Fruit fly (Drosophila melanogaster) whole organism, pupa: ENCODE measurements around the gene Prp5.
A peak's percentile ranks its signal among the peaks of the same experiment; 100 is the strongest.

Experiments used
- CG10348 ChIP-seq: fragments of 200-800 bp; sonication (Bioruptor generic); IDR thresholded peaks from 2 replicates; pipeline ENCODE4 v1.3.6; 2022; ENCODE audit warnings: missing biosample characterization, missing genetic modification characterization
- CG12605 ChIP-seq: fragments of 200-800 bp; sonication (Bioruptor generic); IDR thresholded peaks from 2 replicates; pipeline ENCODE4 v1.3.6; 2022; ENCODE audit warnings: missing biosample characterization, missing genetic modification characterization
- CG13204 ChIP-seq: fragments of 200-800 bp; sonication (Bioruptor generic); optimal IDR thresholded peaks from 2 replicates; lab custom pipeline; 2018; ENCODE audit warnings: missing biosample characterization, mild to moderate bottlenecking, missing genetic modification characterization, moderate library complexity
- CG14655 ChIP-seq: fragments of 200-800 bp; sonication (Bioruptor generic); optimal IDR thresholded peaks from 3 replicates; lab custom pipeline; 2017; ENCODE audit warnings: mild to moderate bottlenecking, missing biosample characterization, missing genetic modification reagents, missing genetic modification characterization
- CG15710 ChIP-seq: fragments of 200-800 bp; sonication (Bioruptor generic); optimal IDR thresholded peaks from 2 replicates; lab custom pipeline; 2018; ENCODE audit warnings: missing biosample characterization, mild to moderate bottlenecking, missing genetic modification characterization, moderate library complexity
- CG17806 ChIP-seq: fragments of 200-800 bp; sonication (Bioruptor generic); optimal IDR thresholded peaks from 2 replicates; lab custom pipeline; 2018; ENCODE audit warnings: missing biosample characterization, mild to moderate bottlenecking, missing genetic modification characterization, moderate library complexity
- CG32121 ChIP-seq: fragments of 200-800 bp; sonication (Bioruptor generic); IDR thresholded peaks from 2 replicates; pipeline ENCODE4 v1.3.6; 2022; ENCODE audit warnings: missing biosample characterization, missing genetic modification characterization
- CG34367 ChIP-seq: fragments of 200-800 bp; sonication (Bioruptor generic); optimal IDR thresholded peaks from 2 replicates; lab custom pipeline; 2018; ENCODE audit warnings: missing biosample characterization, mild to moderate bottlenecking, missing genetic modification characterization
- CG4496 ChIP-seq: fragments of 200-800 bp; sonication (Bioruptor generic); IDR thresholded peaks from 3 replicates; pipeline ENCODE4 v1.3.6; 2022; ENCODE audit warnings: missing biosample characterization, missing genetic modification characterization
- CG8159 ChIP-seq: fragments of 200-800 bp; sonication (Bioruptor generic); optimal IDR thresholded peaks from 3 replicates; lab custom pipeline; 2018; ENCODE audit warnings: missing biosample characterization, mild to moderate bottlenecking, missing genetic modification characterization, moderate library complexity
- CG8301 ChIP-seq: fragments of 200-800 bp; sonication (Bioruptor generic); optimal IDR thresholded peaks from 2 replicates; lab custom pipeline; 2018; ENCODE audit warnings: missing biosample characterization, mild to moderate bottlenecking, missing genetic modification characterization
- CG9948 ChIP-seq: fragments of 200-800 bp; sonication (Bioruptor generic); optimal IDR thresholded peaks from 2 replicates; lab custom pipeline; 2018; ENCODE audit warnings: missing biosample characterization, mild to moderate bottlenecking, missing genetic modification characterization, moderate library complexity
- D1 ChIP-seq: fragments of 200-800 bp; sonication (Bioruptor generic); optimal IDR thresholded peaks from 2 replicates; lab custom pipeline; 2018; ENCODE audit warnings: missing biosample characterization, mild to moderate bottlenecking, missing genetic modification characterization, moderate library complexity
- EcR ChIP-seq: fragments of 200-800 bp; sonication (Bioruptor generic); optimal IDR thresholded peaks from 3 replicates; lab custom pipeline; 2019; ENCODE audit warnings: missing biosample characterization, missing genetic modification characterization, mild to moderate bottlenecking, moderate library complexity, missing genetic modification reagents
- Ets98B ChIP-seq: fragments of 200-800 bp; sonication (Bioruptor generic); IDR thresholded peaks from 2 replicates; pipeline ENCODE4 v1.3.6; 2022; ENCODE audit warnings: missing biosample characterization, missing genetic modification characterization
- Pif1A ChIP-seq: fragments of 200-800 bp; sonication (Bioruptor generic); optimal IDR thresholded peaks from 3 replicates; lab custom pipeline; 2016; ENCODE audit warnings: missing biosample characterization, missing genetic modification characterization
- Pif1B ChIP-seq: fragments of 200-800 bp; sonication (Bioruptor generic); optimal IDR thresholded peaks from 3 replicates; lab custom pipeline; 2016; ENCODE audit warnings: missing biosample characterization, missing genetic modification characterization
- Snoo ChIP-seq: fragments of 200-800 bp; sonication (Bioruptor generic); optimal IDR thresholded peaks from 3 replicates; lab custom pipeline; 2017; ENCODE audit warnings: missing biosample characterization, mild to moderate bottlenecking, missing genetic modification characterization, inconsistent platforms
- fd96Ca ChIP-seq: fragments of 200-800 bp; sonication (Bioruptor generic); IDR thresholded peaks from 3 replicates; pipeline ENCODE4 v1.3.6; 2022; ENCODE audit warnings: missing biosample characterization, missing genetic modification characterization
- gl ChIP-seq: fragments of 200-800 bp; sonication (Bioruptor generic); optimal IDR thresholded peaks from 2 replicates; lab custom pipeline; 2018; ENCODE audit warnings: missing biosample characterization, mild to moderate bottlenecking, missing genetic modification characterization
- rn ChIP-seq: fragments of 200-800 bp; sonication (Bioruptor generic); IDR thresholded peaks from 2 replicates; pipeline ENCODE4 v1.3.6; 2022; ENCODE audit warnings: missing biosample characterization, missing genetic modification characterization

The Prp5 gene

dm6 chrX:15360961-15361360, 16.0 kb downstream of the Prp5 start, which contains the start of gene Pp1-13C:
Gene Pp1-13C, minus strand, starts transcription at chrX:15361061.
- TF ChIP-seq CG17806 (tag; lab: Kevin White, UChicago): no peak
- no peak for TF ChIP-seq Pif1A (GFP tag; lab: Kevin White, UChicago)
- TF ChIP-seq CG4496 (GFP tag; lab: Robert Waterston, UW): no peak
- TF ChIP-seq CG12605 (GFP tag; lab: Robert Waterston, UW): no peak
- no peak for TF ChIP-seq gl
- TF ChIP-seq CG32121 (GFP tag; lab: Robert Waterston, UW): no peak
- no peak for TF ChIP-seq CG13204 (GFP tag; lab: Kevin White, UChicago)
- TF ChIP-seq rn (GFP tag; lab: Robert Waterston, UW): no peak
- no peak for TF ChIP-seq CG14655 (GFP tag; lab: Kevin White, UChicago)
- TF ChIP-seq CG8159 (tag; lab: Kevin White, UChicago): no peak
- TF ChIP-seq Snoo: no peak
- TF ChIP-seq CG15710 (tag; lab: Kevin White, UChicago): no peak
- TF ChIP-seq Pif1B (GFP tag; lab: Kevin White, UChicago): no peak
- no peak for TF ChIP-seq D1 (tag; lab: Kevin White, UChicago)
- no peak for TF ChIP-seq fd96Ca (GFP tag; lab: Robert Waterston, UW)
- TF ChIP-seq Ets98B (GFP tag; lab: Robert Waterston, UW): no peak
- TF ChIP-seq CG8301 (tag; lab: Kevin White, UChicago): no peak
- no peak for TF ChIP-seq CG10348 (GFP tag; lab: Robert Waterston, UW)
- TF ChIP-seq CG9948: no peak

DNA sequence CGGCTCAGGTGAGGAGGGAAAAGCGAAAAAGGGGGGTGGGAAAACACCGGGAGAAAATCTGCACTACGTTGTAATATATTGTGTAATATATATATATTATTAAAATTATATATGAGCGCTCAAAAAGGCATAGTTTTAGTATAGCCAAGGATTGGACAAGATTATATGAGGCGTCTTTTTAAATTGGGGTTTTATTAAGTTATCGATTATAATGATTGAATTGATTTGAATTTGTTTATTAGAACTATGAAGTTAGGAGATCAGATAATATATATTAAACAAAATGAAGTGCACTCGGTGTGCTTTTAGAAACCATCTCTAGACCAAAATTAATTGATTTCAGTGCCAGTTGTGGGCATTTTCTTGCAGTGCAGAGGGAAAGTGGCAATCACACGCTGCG, 18.7 kb downstream of the Prp5 start:
- TF ChIP-seq D1 (tag; lab: Kevin White, UChicago): no peak
- no peak for TF ChIP-seq CG9948
- no peak for TF ChIP-seq CG17806 (tag; lab: Kevin White, UChicago)
- TF ChIP-seq CG13204 (GFP tag; lab: Kevin White, UChicago): no peak
- TF ChIP-seq rn (GFP tag; lab: Robert Waterston, UW): no peak
- TF ChIP-seq Pif1A (GFP tag; lab: Kevin White, UChicago): no peak
- no peak for TF ChIP-seq fd96Ca (GFP tag; lab: Robert Waterston, UW)
- TF ChIP-seq Ets98B (GFP tag; lab: Robert Waterston, UW): no peak
- TF ChIP-seq CG8159 (tag; lab: Kevin White, UChicago): peak; percentile 38
- no peak for TF ChIP-seq CG4496 (GFP tag; lab: Robert Waterston, UW)
- peak; percentile 1 for TF ChIP-seq CG14655 (GFP tag; lab: Kevin White, UChicago)
- no peak for TF ChIP-seq Pif1B (GFP tag; lab: Kevin White, UChicago)
- no peak for TF ChIP-seq gl
- no peak for TF ChIP-seq EcR (GFP tag; lab: Kevin White, UChicago)
- TF ChIP-seq CG15710 (tag; lab: Kevin White, UChicago): peak; percentile 3

DNA sequence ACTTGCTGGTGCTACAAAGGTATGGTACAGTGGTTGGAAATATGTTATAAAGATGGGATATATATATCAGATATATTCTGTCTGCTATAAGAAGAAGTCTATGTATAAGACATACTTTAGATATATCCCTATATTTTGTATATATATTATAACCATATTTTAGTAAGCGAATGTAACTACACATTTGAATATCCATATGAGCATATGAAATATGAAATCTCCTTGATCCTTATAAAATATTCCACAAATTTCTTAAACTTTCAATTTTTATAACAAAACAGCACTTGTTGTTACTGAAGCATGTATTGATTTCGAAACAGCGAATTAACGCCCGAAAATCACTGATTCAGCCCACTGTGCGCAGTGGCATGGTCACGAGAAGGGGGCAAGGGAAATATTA, 19.5 kb downstream of the Prp5 start:
- peak; percentile 39 for TF ChIP-seq CG8159 (tag; lab: Kevin White, UChicago)
- TF ChIP-seq CG34367 (tag; lab: Kevin White, UChicago): no peak
- no peak for TF ChIP-seq CG13204 (GFP tag; lab: Kevin White, UChicago)

dm6 chrX:15370103-15370502, 25.1 kb downstream of the Prp5 start:
- no peak for TF ChIP-seq Pif1A (GFP tag; lab: Kevin White, UChicago)
- no peak for TF ChIP-seq CG15710 (tag; lab: Kevin White, UChicago)
- TF ChIP-seq EcR (GFP tag; lab: Kevin White, UChicago): no peak
- no peak for TF ChIP-seq CG10348 (GFP tag; lab: Robert Waterston, UW)
- TF ChIP-seq CG9948: no peak
- no peak for TF ChIP-seq D1 (tag; lab: Kevin White, UChicago)
- TF ChIP-seq Ets98B (GFP tag; lab: Robert Waterston, UW): no peak
- no peak for TF ChIP-seq CG17806 (tag; lab: Kevin White, UChicago)
- TF ChIP-seq CG4496 (GFP tag; lab: Robert Waterston, UW): no peak
- TF ChIP-seq Snoo: no peak
- no peak for TF ChIP-seq CG14655 (GFP tag; lab: Kevin White, UChicago)
- no peak for TF ChIP-seq gl
- TF ChIP-seq CG12605 (GFP tag; lab: Robert Waterston, UW): no peak

DNA sequence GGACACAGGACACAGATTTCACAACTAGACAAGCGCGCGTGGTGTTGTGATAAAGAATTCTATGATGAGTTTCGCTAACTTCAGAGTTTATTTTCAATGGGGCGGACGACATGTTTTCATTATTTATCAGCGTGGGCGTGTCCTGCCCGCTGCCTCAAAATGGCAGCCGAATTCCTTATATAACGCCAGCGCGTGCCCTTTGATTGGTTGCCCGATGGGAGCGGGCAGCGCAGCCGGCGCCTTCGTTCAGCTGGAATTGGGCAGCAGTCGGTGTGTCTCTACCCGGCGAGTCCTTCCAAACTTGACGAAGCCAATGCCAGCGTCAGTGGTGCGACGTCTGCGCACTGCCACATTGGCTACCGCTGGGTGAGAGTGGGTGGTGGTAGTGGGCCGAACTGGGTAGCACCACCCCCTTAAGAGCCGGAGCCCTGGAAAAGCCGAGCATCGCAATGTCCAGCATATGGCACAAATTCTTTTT, 34.1 kb downstream of the Prp5 start, which contains the start of gene acj6:
Gene acj6, minus strand, starts transcription at position 51 of the 478 bp plus-strand sequence.
- TF ChIP-seq Snoo: no peak
- TF ChIP-seq Pif1B (GFP tag; lab: Kevin White, UChicago): no peak
- TF ChIP-seq CG17806 (tag; lab: Kevin White, UChicago): no peak
- no peak for TF ChIP-seq D1 (tag; lab: Kevin White, UChicago)
- no peak for TF ChIP-seq CG12605 (GFP tag; lab: Robert Waterston, UW)
- no peak for TF ChIP-seq rn (GFP tag; lab: Robert Waterston, UW)
- no peak for TF ChIP-seq EcR (GFP tag; lab: Kevin White, UChicago)
- TF ChIP-seq CG4496 (GFP tag; lab: Robert Waterston, UW): no peak
- no peak for TF ChIP-seq Ets98B (GFP tag; lab: Robert Waterston, UW)
- TF ChIP-seq CG8301 (tag; lab: Kevin White, UChicago): no peak
- TF ChIP-seq CG32121 (GFP tag; lab: Robert Waterston, UW): no peak
- no peak for TF ChIP-seq fd96Ca (GFP tag; lab: Robert Waterston, UW)
- TF ChIP-seq Pif1A (GFP tag; lab: Kevin White, UChicago): no peak
- no peak for TF ChIP-seq gl
- TF ChIP-seq CG14655 (GFP tag; lab: Kevin White, UChicago): no peak
- TF ChIP-seq CG13204 (GFP tag; lab: Kevin White, UChicago): no peak
- no peak for TF ChIP-seq CG15710 (tag; lab: Kevin White, UChicago)
- TF ChIP-seq CG10348 (GFP tag; lab: Robert Waterston, UW): no peak
- TF ChIP-seq CG9948: no peak
